Fruit fly (Drosophila melanogaster) whole organism, embryonic: Measurements from ENCODE around the gene Unc50.

Experiments
- Adf1 ChIP-seq: fragments of 200-800 bp; sonication (Bioruptor generic); IDR thresholded peaks from 2 replicates; pipeline ENCODE4 v1.3.6; 2022; ENCODE audit warnings: missing biosample characterization, missing genetic modification characterization
- Atf3 ChIP-seq: fragments of 200-800 bp; sonication (Bioruptor generic); optimal IDR thresholded peaks from 3 replicates; lab custom pipeline; 2016; ENCODE audit warnings: missing biosample characterization, missing genetic modification characterization
- CG10274 ChIP-seq: fragments of 200-800 bp; sonication (Bioruptor generic); optimal IDR thresholded peaks from 3 replicates; lab custom pipeline; 2017; ENCODE audit warnings: missing biosample characterization, mild to moderate bottlenecking, missing genetic modification characterization
- CG11695 ChIP-seq: fragments of 200-800 bp; sonication (Bioruptor generic); IDR thresholded peaks from 3 replicates; pipeline ENCODE4 v1.3.6; 2022; ENCODE audit warnings: missing biosample characterization, missing genetic modification characterization
- CG15479 ChIP-seq: fragments of 200-800 bp; sonication (Bioruptor generic); optimal IDR thresholded peaks from 3 replicates; lab custom pipeline; 2019; ENCODE audit warnings: missing biosample characterization, mild to moderate bottlenecking, missing genetic modification characterization, moderate library complexity
- CG2120 ChIP-seq: fragments of 200-800 bp; sonication (Bioruptor generic); optimal IDR thresholded peaks from 3 replicates; lab custom pipeline; 2016; ENCODE audit warnings: missing biosample characterization, missing genetic modification characterization
- CG2712 ChIP-seq: fragments of 200-800 bp; optimal IDR thresholded peaks from 3 replicates; lab custom pipeline; 2019; ENCODE audit warnings: missing biosample characterization, mild to moderate bottlenecking, missing genetic modification characterization, moderate library complexity
- CG31224 ChIP-seq: fragments of 200-800 bp; sonication (Bioruptor generic); IDR thresholded peaks from 2 replicates; pipeline ENCODE4 v1.3.6; 2022; ENCODE audit warnings: missing biosample characterization, missing genetic modification characterization
- CG31365 ChIP-seq: fragments of 200-800 bp; sonication (Bioruptor generic); optimal IDR thresholded peaks from 2 replicates; lab custom pipeline; 2018; ENCODE audit warnings: missing biosample characterization, mild to moderate bottlenecking, missing genetic modification characterization
- CG34224 ChIP-seq: fragments of 200-800 bp; sonication (Bioruptor generic); IDR thresholded peaks from 3 replicates; pipeline ENCODE4 v1.3.6; 2022; ENCODE audit warnings: missing biosample characterization, missing genetic modification characterization; ENCODE audit not compliant: partially characterized antibody
- CG4617 ChIP-seq: fragments of 200-800 bp; sonication (Bioruptor generic); optimal IDR thresholded peaks from 3 replicates; lab custom pipeline; 2016; ENCODE audit warnings: missing biosample characterization, missing genetic modification characterization, borderline replicate concordance
- CG6254 ChIP-seq: fragments of 200-800 bp; sonication (Bioruptor generic); optimal IDR thresholded peaks from 3 replicates; lab custom pipeline; 2017; ENCODE audit warnings: mild to moderate bottlenecking, missing biosample characterization, missing genetic modification reagents, missing genetic modification characterization
- CG7556 ChIP-seq: fragments of 200-800 bp; sonication (Bioruptor generic); optimal IDR thresholded peaks from 2 replicates; lab custom pipeline; 2017; ENCODE audit warnings: missing biosample characterization, mild to moderate bottlenecking, missing genetic modification characterization
- CG8089 ChIP-seq: fragments of 200-800 bp; sonication (Bioruptor generic); optimal IDR thresholded peaks from 3 replicates; lab custom pipeline; 2016; ENCODE audit warnings: missing biosample characterization, missing genetic modification characterization
- CG8924 ChIP-seq: fragments of 200-800 bp; optimal IDR thresholded peaks from 3 replicates; lab custom pipeline; 2019; ENCODE audit warnings: missing biosample characterization, mild to moderate bottlenecking, missing genetic modification characterization, moderate library complexity
- CG9215 ChIP-seq: fragments of 200-800 bp; sonication (Bioruptor generic); IDR thresholded peaks from 2 replicates; pipeline ENCODE4 v1.3.6; 2022; ENCODE audit warnings: missing biosample characterization, missing genetic modification characterization
- CG9437 ChIP-seq: fragments of 200-800 bp; sonication (Bioruptor generic); optimal IDR thresholded peaks from 2 replicates; lab custom pipeline; 2018; ENCODE audit warnings: missing biosample characterization, mild to moderate bottlenecking, missing genetic modification characterization
- CoRest ChIP-seq: fragments of 200-800 bp; sonication (Bioruptor generic); optimal IDR thresholded peaks from 3 replicates; lab custom pipeline; 2018; ENCODE audit warnings: missing biosample characterization, mild to moderate bottlenecking, missing genetic modification characterization, moderate library complexity
- D19A ChIP-seq: fragments of 200-800 bp; optimal IDR thresholded peaks from 3 replicates; lab custom pipeline; 2019; ENCODE audit warnings: missing biosample characterization, mild to moderate bottlenecking, missing genetic modification characterization, moderate library complexity
- Dip3 ChIP-seq: fragments of 200-800 bp; sonication (Bioruptor generic); optimal IDR thresholded peaks from 3 replicates; lab custom pipeline; 2016; ENCODE audit warnings: missing biosample characterization, missing genetic modification characterization
- Doc2 ChIP-seq: fragments of 200-800 bp; sonication (Bioruptor generic); IDR thresholded peaks from 2 replicates; pipeline ENCODE4 v1.3.6; 2022; ENCODE audit warnings: missing biosample characterization, missing genetic modification characterization
- Ets65A ChIP-seq: fragments of 200-800 bp; sonication (Bioruptor generic); peaks from one replicate; lab custom pipeline; 2016; ENCODE audit warnings: missing biosample characterization, missing genetic modification characterization
- HLH4C ChIP-seq: fragments of 200-800 bp; sonication (Bioruptor generic); IDR thresholded peaks from 3 replicates; pipeline ENCODE4 v1.3.6; 2022; ENCODE audit warnings: missing biosample characterization, missing genetic modification characterization; ENCODE audit not compliant: partially characterized antibody
- Hmx ChIP-seq: fragments of 200-800 bp; sonication (Bioruptor generic); optimal IDR thresholded peaks from 2 replicates; lab custom pipeline; 2016; ENCODE audit warnings: missing biosample characterization, missing genetic modification characterization
- MBD-R2 ChIP-seq: fragments of 200-800 bp; sonication (Bioruptor generic); IDR thresholded peaks from 2 replicates; pipeline ENCODE4 v1.3.6; 2022; ENCODE audit warnings: missing biosample characterization, missing genetic modification characterization
- MESR4 ChIP-seq: fragments of 200-800 bp; sonication (Bioruptor generic); optimal IDR thresholded peaks from 2 replicates; lab custom pipeline; 2018; ENCODE audit warnings: missing biosample characterization, mild to moderate bottlenecking, missing genetic modification characterization, moderate library complexity
- Mrtf ChIP-seq: fragments of 200-800 bp; sonication (Bioruptor generic); IDR thresholded peaks from 3 replicates; pipeline ENCODE4 v1.3.6; 2022; ENCODE audit warnings: missing biosample characterization, missing genetic modification characterization
- NC2α ChIP-seq: fragments of 200-800 bp; sonication (Bioruptor generic); optimal IDR thresholded peaks from 2 replicates; lab custom pipeline; 2016; ENCODE audit warnings: missing biosample characterization, missing genetic modification characterization
- Rfx ChIP-seq: fragments of 200-800 bp; sonication (Bioruptor generic); IDR thresholded peaks from 2 replicates; pipeline ENCODE4 v1.3.6; 2022; ENCODE audit warnings: missing biosample characterization, missing genetic modification characterization
- Six4 ChIP-seq: fragments of 200-800 bp; sonication (Bioruptor generic); optimal IDR thresholded peaks from 2 replicates; lab custom pipeline; 2016; ENCODE audit warnings: missing biosample characterization, missing genetic modification characterization
- ara ChIP-seq: fragments of 200-800 bp; sonication (Bioruptor generic); IDR thresholded peaks from 2 replicates; pipeline ENCODE4 v1.3.6; 2022; ENCODE audit warnings: missing biosample characterization, missing genetic modification characterization
- bowl ChIP-seq: fragments of 200-800 bp; sonication (Bioruptor generic); IDR thresholded peaks from 2 replicates; pipeline ENCODE4 v1.3.6; 2022; ENCODE audit warnings: missing biosample characterization, missing genetic modification characterization
- chn ChIP-seq: fragments of 200-800 bp; sonication (Bioruptor generic); optimal IDR thresholded peaks from 2 replicates; lab custom pipeline; 2016; ENCODE audit warnings: missing biosample characterization, missing genetic modification characterization
- disco-r ChIP-seq: fragments of 200-800 bp; sonication (Bioruptor generic); optimal IDR thresholded peaks from 2 replicates; lab custom pipeline; 2016; ENCODE audit warnings: missing biosample characterization, missing genetic modification characterization
- fd96Cb ChIP-seq: fragments of 200-800 bp; sonication (Bioruptor generic); optimal IDR thresholded peaks from 2 replicates; lab custom pipeline; 2018; ENCODE audit warnings: missing biosample characterization, mild to moderate bottlenecking, missing genetic modification characterization, moderate library complexity
- ham ChIP-seq: fragments of 200-800 bp; sonication (Bioruptor generic); IDR thresholded peaks from 2 replicates; pipeline ENCODE4 v1.3.6; 2022; ENCODE audit warnings: missing biosample characterization, missing genetic modification characterization
- hth ChIP-seq: fragments of >200 bp; optimal IDR thresholded peaks from 2 replicates; lab custom pipeline; 2017; ENCODE audit warnings: inconsistent platforms
- ken ChIP-seq: fragments of 200-800 bp; sonication (Bioruptor generic); IDR thresholded peaks from 3 replicates; pipeline ENCODE4 v1.3.6; 2022; ENCODE audit warnings: missing biosample characterization, missing genetic modification characterization
- lola ChIP-seq, 3 experiments: fragments of >200 bp in 2 of 3; fragments of 200-800 bp in 1 of 3; sonication (Bioruptor generic) in 1 of 3; optimal IDR thresholded peaks; 2 replicates each; lab custom pipeline; 2017 to 2019; ENCODE audit warnings: missing biosample characterization in 3 of 3, missing genetic modification characterization in 3 of 3, mild to moderate bottlenecking in 1 of 3, moderate library complexity in 1 of 3
- luna ChIP-seq: fragments of 200-800 bp; sonication (Bioruptor generic); optimal IDR thresholded peaks from 2 replicates; lab custom pipeline; 2016; ENCODE audit warnings: missing biosample characterization, missing genetic modification characterization
- mld ChIP-seq: fragments of 200-800 bp; sonication (Bioruptor generic); IDR thresholded peaks from 3 replicates; pipeline ENCODE4 v1.3.6; 2022; ENCODE audit warnings: missing biosample characterization, missing genetic modification characterization; ENCODE audit not compliant: partially characterized antibody
- pum ChIP-seq: fragments of 200-800 bp; sonication (Bioruptor generic); optimal IDR thresholded peaks from 2 replicates; lab custom pipeline; 2016; ENCODE audit warnings: missing biosample characterization, missing genetic modification characterization
- ranshi ChIP-seq: fragments of 200-800 bp; sonication (Bioruptor generic); IDR thresholded peaks from 2 replicates; pipeline ENCODE4 v1.3.6; 2022; ENCODE audit warnings: missing biosample characterization, missing genetic modification characterization
- ro ChIP-seq: fragments of 200-800 bp; sonication (Bioruptor generic); IDR thresholded peaks from 2 replicates; pipeline ENCODE4 v1.3.6; 2022; ENCODE audit warnings: missing biosample characterization, missing genetic modification characterization
- salm ChIP-seq: fragments of 200-800 bp; sonication (Bioruptor generic); optimal IDR thresholded peaks from 2 replicates; lab custom pipeline; 2018; ENCODE audit warnings: missing biosample characterization, mild to moderate bottlenecking, missing genetic modification characterization
- schlank ChIP-seq: fragments of 200-800 bp; sonication (Bioruptor generic); optimal IDR thresholded peaks from 2 replicates; lab custom pipeline; 2018; ENCODE audit warnings: missing biosample characterization, mild to moderate bottlenecking, missing genetic modification characterization
- sd ChIP-seq: fragments of 200-800 bp; sonication (Bioruptor generic); optimal IDR thresholded peaks from 3 replicates; lab custom pipeline; 2018; ENCODE audit warnings: missing biosample characterization, mild to moderate bottlenecking, missing genetic modification characterization, moderate library complexity
- sima ChIP-seq: fragments of 200-800 bp; sonication (Bioruptor generic); optimal IDR thresholded peaks from 2 replicates; lab custom pipeline; 2016; ENCODE audit warnings: missing biosample characterization, missing genetic modification characterization
- sna ChIP-seq: fragments of 200-800 bp; sonication (Bioruptor generic); IDR thresholded peaks from 2 replicates; pipeline ENCODE4 v1.3.6; 2022; ENCODE audit warnings: missing biosample characterization, missing genetic modification characterization; ENCODE audit not compliant: partially characterized antibody
- stc ChIP-seq: fragments of 200-800 bp; sonication (Bioruptor generic); IDR thresholded peaks from 2 replicates; pipeline ENCODE4 v1.3.6; 2022; ENCODE audit warnings: missing biosample characterization, missing genetic modification characterization
- zfh2 ChIP-seq: fragments of 200-800 bp; sonication (Bioruptor generic); optimal IDR thresholded peaks from 2 replicates; lab custom pipeline; 2016; ENCODE audit warnings: missing biosample characterization, missing genetic modification characterization

The Unc50 gene

DNA sequence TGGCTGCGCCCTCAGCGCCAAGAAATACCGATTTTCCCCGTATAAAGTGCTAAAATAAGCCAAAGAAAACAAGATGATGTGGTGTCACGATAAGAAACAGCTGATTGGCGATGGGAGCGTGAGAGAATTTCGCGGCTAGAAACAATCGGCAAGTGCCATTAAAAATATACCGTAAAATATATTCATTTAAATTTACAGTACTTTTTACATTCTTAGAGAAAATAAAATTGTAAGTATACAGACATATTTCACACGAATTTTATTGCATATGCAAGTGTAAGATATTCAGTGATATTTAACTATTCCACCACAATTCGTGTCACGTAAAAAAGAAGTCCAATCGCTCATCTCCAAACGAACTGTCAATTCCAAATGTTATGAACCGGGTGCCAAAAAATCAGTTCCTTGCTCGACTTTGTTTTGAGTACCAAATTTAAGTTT is at the start of gene Unc50, which contains the start of the genes CG11755 and CG8043 (continued):
- peak; percentile 72 for TF ChIP-seq CG9437
- TF ChIP-seq CG4617, result peak; percentile 68
- TF ChIP-seq lola (GFP tag; optimal IDR thresholded peaks at IDR 0.05; lab: Kevin White, UChicago), result peak in 1 of 3 experiments; percentile 82
- peak; percentile 85 for TF ChIP-seq CG2712
- peak; percentile 74 for TF ChIP-seq CG7556 (GFP tag; lab: Kevin White, UChicago)
- TF ChIP-seq hth (lab: Kevin White, UChicago), result no peak
- TF ChIP-seq sima (GFP tag; lab: Kevin White, UChicago), result no peak
- TF ChIP-seq D19A (tag; lab: Kevin White, UChicago), result peak; percentile 69
- TF ChIP-seq HLH4C (GFP tag; lab: Robert Waterston, UW), result peak; percentile 94
- peak; percentile 73 for TF ChIP-seq Adf1 (GFP tag; lab: Robert Waterston, UW)
- TF ChIP-seq Hmx, result peak; percentile 66
- TF ChIP-seq MBD-R2 (GFP tag; lab: Robert Waterston, UW), result peak; percentile 95
- peak; percentile 22 for TF ChIP-seq schlank (tag; lab: Kevin White, UChicago)
- peak; percentile 87 for TF ChIP-seq Rfx (GFP tag; lab: Robert Waterston, UW)
- peak; percentile 47 for TF ChIP-seq CG8089 (GFP tag; lab: Kevin White, UChicago)
- peak; percentile 66; the same call in 2 of the 3 replicates for TF ChIP-seq Mrtf
- TF ChIP-seq MESR4 (GFP tag; lab: Kevin White, UChicago), result peak; percentile 8
- TF ChIP-seq salm, result no peak
- peak; percentile 72 for TF ChIP-seq zfh2 (GFP tag; lab: Kevin White, UChicago)
- peak; percentile 41 for TF ChIP-seq CG6254 (GFP tag; lab: Kevin White, UChicago)
- peak; percentile 23 for TF ChIP-seq Atf3 (GFP tag; lab: Kevin White, UChicago)
- TF ChIP-seq sna (GFP tag; lab: Robert Waterston, UW), result peak; percentile 99
- TF ChIP-seq ken (GFP tag; lab: Robert Waterston, UW), result 0 out of 3 replicates have a peak, but pooled peaks have one; percentile 32
- peak; percentile 82 for TF ChIP-seq CG8924
- TF ChIP-seq CG10274 (GFP tag; lab: Kevin White, UChicago), result no peak
- TF ChIP-seq CG31365, result peak; percentile 19
- peak; percentile 77; the same call in 2 of the 3 replicates for TF ChIP-seq CG11695 (GFP tag; lab: Robert Waterston, UW)
- peak; percentile 66 for TF ChIP-seq fd96Cb (tag; lab: Kevin White, UChicago)
- no peak for TF ChIP-seq ro (GFP tag; lab: Robert Waterston, UW)
- peak; percentile 62; the same call in 1 of the 2 replicates for TF ChIP-seq ranshi (GFP tag; lab: Robert Waterston, UW)
- TF ChIP-seq CG31224 (GFP tag; lab: Robert Waterston, UW), result peak; percentile 43
- TF ChIP-seq ara, result 0 out of 2 replicates have a peak, but pooled peaks have one; percentile 33
- peak; percentile 84 for TF ChIP-seq CG9215 (GFP tag; lab: Robert Waterston, UW)
- no peak for TF ChIP-seq stc
- TF ChIP-seq Ets65A (GFP tag; lab: Kevin White, UChicago), result peak; percentile 93
- TF ChIP-seq disco-r (GFP tag; lab: Kevin White, UChicago), result peak; percentile 53
- peak; percentile 68 for TF ChIP-seq pum (GFP tag; lab: Kevin White, UChicago)
- no peak for TF ChIP-seq Doc2 (GFP tag; lab: Robert Waterston, UW)
- TF ChIP-seq chn, result peak; percentile 60
- TF ChIP-seq ham (GFP tag; lab: Robert Waterston, UW), result no peak
- peak; percentile 89 for TF ChIP-seq CG2120 (GFP tag; lab: Kevin White, UChicago)
- TF ChIP-seq NC2α (GFP tag; lab: Kevin White, UChicago), result no peak
- peak; percentile 89 for TF ChIP-seq CoRest (tag; lab: Kevin White, UChicago)
- peak; percentile 48 for TF ChIP-seq luna
- peak; percentile 57 for TF ChIP-seq Six4 (GFP tag; lab: Kevin White, UChicago)
- TF ChIP-seq CG34224 (GFP tag; lab: Robert Waterston, UW), result peak; percentile 99
- TF ChIP-seq mld (GFP tag; lab: Robert Waterston, UW), result peak; percentile 86; the same call in 2 of the 3 replicates
- no peak for TF ChIP-seq sd (tag; lab: Kevin White, UChicago)
- TF ChIP-seq bowl (GFP tag; lab: Robert Waterston, UW), result no peak
- TF ChIP-seq Dip3 (GFP tag; lab: Kevin White, UChicago), result peak; percentile 66
- TF ChIP-seq CG15479, result no peak
